Worm (Caenorhabditis elegans) whole organism, early embryonic: ENCODE measurements around the gene R10H10.3.

Experiments
- F13C5.2 ChIP-seq: sonication (generic microtip); optimal IDR thresholded peaks from 2 replicates; lab custom pipeline; 2017; ENCODE audit warnings: mild to moderate bottlenecking, missing genetic modification characterization, inconsistent platforms, missing compliant biosample characterization
- ama-1 ChIP-seq: fragments of 150-350 bp; optimal IDR thresholded peaks from 2 replicates; lab custom pipeline; 2014
- ets-7 ChIP-seq: sonication (generic microtip); optimal IDR thresholded peaks from 2 replicates; lab custom pipeline; 2016; ENCODE audit warnings: missing genotype, missing genetic modification characterization, missing compliant biosample characterization
- flt-1 ChIP-seq: fragments of 200-800 bp; sonication (Bioruptor generic); IDR thresholded peaks from 2 replicates; pipeline ENCODE4 v1.3.6; 2022; ENCODE audit warnings: missing genetic modification characterization, missing compliant biosample characterization
- hnd-1 ChIP-seq: sonication (generic microtip); optimal IDR thresholded peaks from 2 replicates; lab custom pipeline; 2016; ENCODE audit warnings: missing genetic modification characterization, missing compliant biosample characterization
- sea-1 ChIP-seq: fragments of 200-800 bp; sonication (Bioruptor generic); conservative IDR thresholded peaks from 2 replicates; pipeline ENCODE4 v1.3.6; 2022; ENCODE audit warnings: missing genetic modification characterization, missing compliant biosample characterization

DNA sequence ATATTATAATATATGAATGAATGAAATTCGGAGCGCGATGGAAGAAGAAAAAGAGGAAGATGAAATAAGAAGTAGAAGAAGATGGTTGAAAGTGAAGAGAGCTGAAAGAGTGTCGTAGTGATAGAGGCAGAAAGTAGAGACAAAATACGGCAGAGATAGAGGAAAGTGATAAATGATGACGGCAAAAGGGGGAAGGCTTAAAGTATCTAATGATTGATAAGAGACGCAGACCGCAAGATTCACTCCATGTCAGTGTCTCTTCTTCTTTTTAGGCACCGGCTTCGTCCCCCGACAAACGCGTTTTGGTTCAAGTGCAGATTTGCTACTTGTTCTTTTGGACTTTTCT is 46.0 kb upstream of the R10H10.3 start:
- TF ChIP-seq ama-1 (lab: Kevin White, UChicago) = no peak
- no peak for TF ChIP-seq flt-1 (GFP tag; lab: Robert Waterston, UW)
- TF ChIP-seq F13C5.2 (tag; lab: Kevin White, UChicago) = no peak
- no peak for TF ChIP-seq hnd-1 (tag; lab: Kevin White, UChicago)
- TF ChIP-seq ets-7 (tag; lab: Kevin White, UChicago) = no peak
- TF ChIP-seq sea-1 = no peak
